Worm (Caenorhabditis elegans) whole organism, young adult: Measurements from ENCODE around the gene fut-4.
A peak's percentile ranks its signal among the peaks of the same experiment; 100 is the strongest.

Experiments used
- B0336.3 ChIP-seq: fragments of 200-800 bp; sonication (Bioruptor generic); IDR thresholded peaks from 2 replicates; pipeline ENCODE4 v1.3.6; 2022; ENCODE audit warnings: missing genetic modification characterization, missing compliant biosample characterization
- C17E4.6 ChIP-seq: fragments of 200-800 bp; sonication (Bioruptor generic); IDR thresholded peaks from 2 replicates; pipeline ENCODE4 v1.3.6; 2022; ENCODE audit warnings: missing genetic modification reagents, missing genetic modification characterization, missing compliant biosample characterization
- F10E7.11 ChIP-seq: sonication (generic microtip); optimal IDR thresholded peaks from 2 replicates; lab custom pipeline; 2017; ENCODE audit warnings: mild to moderate bottlenecking, missing genetic modification characterization, moderate library complexity, missing compliant biosample characterization
- F55B11.4 ChIP-seq: sonication (generic microtip); optimal IDR thresholded peaks from 2 replicates; lab custom pipeline; 2016; ENCODE audit warnings: missing compliant biosample characterization, missing genetic modification characterization, borderline replicate concordance; ENCODE audit not compliant: insufficient read depth
- F57C9.4 ChIP-seq: sonication (generic microtip); optimal IDR thresholded peaks from 2 replicates; lab custom pipeline; 2017; ENCODE audit warnings: mild to moderate bottlenecking, missing genetic modification characterization, missing compliant biosample characterization
- Y95B8A.8 ChIP-seq: fragments of 200-800 bp; sonication (Bioruptor generic); IDR thresholded peaks from 2 replicates; pipeline ENCODE4 v1.3.6; 2022; ENCODE audit warnings: missing genetic modification reagents, missing genetic modification characterization, missing compliant biosample characterization
- ama-1 ChIP-seq, 3 experiments: fragments of 150-350 bp in 1 of 3; sonication (generic microtip) in 2 of 3; optimal IDR thresholded peaks; 2 replicates each; lab custom pipeline; 2014 to 2018; ENCODE audit warnings: missing biosample characterization in 2 of 3, missing genetic modification characterization in 2 of 3, missing genetic modification reagents in 2 of 3
- aptf-2 ChIP-seq: fragments of 200-800 bp; sonication (Bioruptor generic); conservative IDR thresholded peaks from 2 replicates; pipeline ENCODE4 v1.3.6; 2022; ENCODE audit warnings: missing genetic modification reagents, missing genetic modification characterization, missing compliant biosample characterization
- atf-7 ChIP-seq: sonication (generic microtip); optimal IDR thresholded peaks from 2 replicates; lab custom pipeline; 2017; ENCODE audit warnings: mild to moderate bottlenecking, missing genetic modification characterization, missing compliant biosample characterization
- attf-5 ChIP-seq: fragments of 200-800 bp; sonication (Bioruptor generic); optimal IDR thresholded peaks from 2 replicates; lab custom pipeline; 2018; ENCODE audit warnings: mild to moderate bottlenecking, missing genetic modification characterization, missing compliant biosample characterization
- bed-1 ChIP-seq: fragments of 200-800 bp; sonication (Bioruptor generic); IDR thresholded peaks from 2 replicates; pipeline ENCODE4 v1.3.6; 2022; ENCODE audit warnings: missing genetic modification reagents, missing genetic modification characterization, missing compliant biosample characterization
- cebp-1 ChIP-seq, 2 experiments: fragments of 200-800 bp in 1 of 2; sonication (Bioruptor generic) in 1 of 2; sonication (generic microtip) in 1 of 2; IDR thresholded peaks in 1 of 2; optimal IDR thresholded peaks in 1 of 2; 2 replicates each; pipeline versions ENCODE4 v1.3.6 to Lab custom; 2017 to 2022; ENCODE audit warnings: missing compliant biosample characterization in 2 of 2, missing genetic modification characterization in 2 of 2, mild to moderate bottlenecking in 1 of 2, missing genetic modification reagents in 1 of 2, moderate library complexity in 1 of 2
- ceh-79 ChIP-seq: sonication (generic microtip); optimal IDR thresholded peaks from 2 replicates; lab custom pipeline; 2017; ENCODE audit warnings: mild to moderate bottlenecking, missing genetic modification characterization, missing compliant biosample characterization
- egrh-3 ChIP-seq: fragments of 200-800 bp; sonication (Bioruptor generic); IDR thresholded peaks from 2 replicates; pipeline ENCODE4 v1.3.6; 2022; ENCODE audit warnings: missing genetic modification reagents, missing genetic modification characterization, missing compliant biosample characterization
- hmg-1.2 ChIP-seq: fragments of 200-800 bp; sonication (Bioruptor generic); IDR thresholded peaks from 2 replicates; pipeline ENCODE4 v1.3.6; 2022; ENCODE audit warnings: missing genetic modification reagents, missing genetic modification characterization, missing compliant biosample characterization
- hsf-1 ChIP-seq: fragments of 200-800 bp; sonication (Bioruptor generic); IDR thresholded peaks from 2 replicates; pipeline ENCODE4 v1.3.6; 2022; ENCODE audit warnings: missing genetic modification reagents, missing genetic modification characterization, missing compliant biosample characterization
- lin-26 ChIP-seq: fragments of 200-800 bp; sonication (Bioruptor generic); IDR thresholded peaks from 2 replicates; pipeline ENCODE4 v1.3.6; 2022; ENCODE audit warnings: missing genetic modification reagents, missing genetic modification characterization, missing compliant biosample characterization
- lin-40 ChIP-seq: sonication (generic microtip); optimal IDR thresholded peaks from 2 replicates; lab custom pipeline; 2016; ENCODE audit warnings: missing genetic modification characterization, mild to moderate bottlenecking, missing compliant biosample characterization, missing genotype, missing genetic modification reagents
- lin-54 ChIP-seq: fragments of 200-800 bp; sonication (Bioruptor generic); optimal IDR thresholded peaks from 2 replicates; lab custom pipeline; 2018; ENCODE audit warnings: mild to moderate bottlenecking, missing genetic modification characterization, missing compliant biosample characterization
- lsl-1 ChIP-seq: fragments of 200-800 bp; sonication (Bioruptor generic); optimal IDR thresholded peaks from 2 replicates; lab custom pipeline; 2018; ENCODE audit warnings: mild to moderate bottlenecking, missing genetic modification characterization, moderate library complexity, missing compliant biosample characterization
- lsy-27 ChIP-seq: sonication (generic microtip); optimal IDR thresholded peaks from 2 replicates; lab custom pipeline; 2017; ENCODE audit warnings: missing genetic modification characterization, mild to moderate bottlenecking, missing compliant biosample characterization, antibody characterized with exemption, missing genotype, borderline replicate concordance; ENCODE audit not compliant: insufficient read depth
- madf-6 ChIP-seq: fragments of 200-800 bp; sonication (Bioruptor generic); IDR thresholded peaks from 2 replicates; pipeline ENCODE4 v1.3.6; 2022; ENCODE audit warnings: missing genetic modification reagents, missing genetic modification characterization, missing compliant biosample characterization
- mcd-1 ChIP-seq: fragments of 200-800 bp; sonication (Bioruptor generic); IDR thresholded peaks from 2 replicates; pipeline ENCODE4 v1.3.6; 2022; ENCODE audit warnings: missing genetic modification reagents, missing genetic modification characterization, missing compliant biosample characterization
- nhr-80 ChIP-seq: sonication (generic microtip); optimal IDR thresholded peaks from 2 replicates; lab custom pipeline; 2016; ENCODE audit warnings: missing genetic modification characterization, missing compliant biosample characterization
- nhr-90 ChIP-seq: sonication (generic microtip); optimal IDR thresholded peaks from 2 replicates; lab custom pipeline; 2016; ENCODE audit warnings: missing genotype, mild to moderate bottlenecking, missing genetic modification characterization, missing compliant biosample characterization
- pbrm-1 ChIP-seq: fragments of 200-800 bp; sonication (Bioruptor generic); IDR thresholded peaks from 2 replicates; pipeline ENCODE4 v1.3.6; 2022; ENCODE audit warnings: missing genetic modification reagents, missing genetic modification characterization, missing compliant biosample characterization
- repo-1 ChIP-seq: sonication (generic microtip); optimal IDR thresholded peaks from 2 replicates; lab custom pipeline; 2017; ENCODE audit warnings: mild to moderate bottlenecking, missing genetic modification characterization, missing compliant biosample characterization
- snpc-1.1 ChIP-seq: sonication (generic microtip); optimal IDR thresholded peaks from 2 replicates; lab custom pipeline; 2017; ENCODE audit warnings: missing genetic modification characterization, mild to moderate bottlenecking, missing compliant biosample characterization, antibody characterized with exemption, moderate library complexity, missing genotype, missing genetic modification reagents; ENCODE audit not compliant: insufficient read depth
- snpc-1.3 ChIP-seq: sonication (generic microtip); optimal IDR thresholded peaks from 2 replicates; lab custom pipeline; 2017; ENCODE audit warnings: missing genetic modification characterization, mild to moderate bottlenecking, missing compliant biosample characterization, antibody characterized with exemption, moderate library complexity, missing genotype, missing genetic modification reagents; ENCODE audit not compliant: insufficient read depth
- zfh-2 ChIP-seq: fragments of 200-800 bp; sonication (Bioruptor generic); conservative IDR thresholded peaks from 2 replicates; pipeline ENCODE4 v1.3.6; 2022; ENCODE audit warnings: missing genetic modification reagents, missing genetic modification characterization, missing compliant biosample characterization
- ztf-26 ChIP-seq: sonication (generic microtip); optimal IDR thresholded peaks from 2 replicates; lab custom pipeline; 2017; ENCODE audit warnings: missing genetic modification characterization, missing compliant biosample characterization

fut-4 gene

DNA sequence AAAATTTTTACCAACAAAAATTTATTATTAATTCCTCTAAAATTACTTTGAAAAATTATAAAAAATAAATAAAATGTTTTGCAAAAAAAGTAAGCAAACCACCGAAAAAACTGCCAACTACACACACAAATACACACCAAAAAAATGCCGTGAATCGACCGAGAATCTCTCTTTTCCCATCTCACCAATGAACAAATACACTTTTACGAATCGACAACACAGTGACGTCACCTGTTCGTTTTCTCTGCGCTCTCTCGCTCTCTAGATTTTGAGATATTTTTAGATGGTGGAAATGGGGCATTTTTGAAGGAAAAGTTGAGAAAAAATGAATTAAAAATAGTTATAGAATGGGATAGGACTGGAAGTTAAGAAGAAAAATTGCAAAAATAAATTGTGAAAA lies 9.8 kb upstream of the fut-4 start:
- TF ChIP-seq F55B11.4, result no peak
- TF ChIP-seq lin-40 (tag; lab: Kevin White, UChicago), result peak; percentile 19
- TF ChIP-seq atf-7 (tag; lab: Kevin White, UChicago), result peak; percentile 82
- peak; percentile 34 for TF ChIP-seq ama-1 (optimal IDR thresholded peaks at IDR 0.05; lab: Kevin White, UChicago)
- TF ChIP-seq ama-1 (GFP tag; optimal IDR thresholded peaks at IDR 0.05; lab: Kevin White, UChicago), result no peak
- TF ChIP-seq, all 124 proteins: peak for 3

DNA sequence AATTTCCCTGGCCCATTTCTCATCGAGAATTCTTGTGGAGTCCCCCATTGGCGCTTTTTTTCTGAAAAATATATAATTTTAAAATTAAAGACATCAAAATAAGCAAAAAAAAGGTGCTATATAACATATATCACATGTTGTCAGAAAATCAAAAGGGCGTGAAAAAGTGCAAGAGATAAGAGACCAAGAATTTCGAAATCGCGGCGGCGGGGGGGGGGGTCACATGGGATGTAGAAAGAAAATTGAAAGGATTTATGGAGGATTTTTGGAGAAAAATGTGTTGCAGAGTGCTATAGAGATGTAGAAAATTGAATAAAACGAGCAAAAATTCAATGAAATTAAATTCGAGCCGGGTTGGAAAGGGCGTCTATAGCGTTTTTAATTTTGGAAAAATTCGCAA lies 8.8 kb upstream of the fut-4 start, which contains the start of gene K12H6.6:
K12H6.6 (minus strand) TSS at position 61 of the 400 bp plus-strand sequence.
- TF ChIP-seq egrh-3 (GFP tag; lab: Robert Waterston, UW) (peak; percentile 40; the same call in 1 of the 2 replicates), lsy-27 (no peak), attf-5 (GFP tag; lab: Kevin White, UChicago) (peak; percentile 31), nhr-80 (tag; lab: Kevin White, UChicago) (peak; percentile 1), cebp-1 (GFP tag; IDR thresholded peaks at IDR 0.05; lab: Robert Waterston, UW) (peak; percentile 84), cebp-1 (tag; optimal IDR thresholded peaks at IDR 0.05; lab: Kevin White, UChicago) (peak; percentile 93)

DNA sequence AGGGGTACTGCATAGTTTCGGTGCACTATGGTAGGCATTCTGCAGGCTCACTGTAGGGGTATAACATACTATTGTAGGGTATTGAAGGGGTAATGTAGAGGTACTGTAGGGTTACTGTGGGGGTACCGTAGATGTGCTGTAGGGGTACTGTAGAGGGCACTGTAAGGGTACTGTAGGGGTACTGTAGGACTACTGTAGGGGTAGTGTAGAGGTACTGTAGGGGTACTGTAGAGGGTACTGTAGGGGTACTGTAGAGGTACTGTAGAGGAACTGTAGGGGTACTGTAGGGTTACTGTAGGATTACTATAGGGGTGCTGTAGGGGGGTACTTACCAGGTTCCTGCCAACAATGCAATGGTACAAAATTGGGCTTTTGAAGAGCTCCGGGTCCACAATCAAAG lies 7.8 kb upstream of the fut-4 start:
- TF ChIP-seq egrh-3 (GFP tag; lab: Robert Waterston, UW) (no peak), aptf-2 (GFP tag; lab: Robert Waterston, UW) (0 out of 2 replicates have a peak, but pooled peaks have one; percentile 14), Y95B8A.8 (no peak), bed-1 (GFP tag; lab: Robert Waterston, UW) (no peak), pbrm-1 (no peak)

DNA sequence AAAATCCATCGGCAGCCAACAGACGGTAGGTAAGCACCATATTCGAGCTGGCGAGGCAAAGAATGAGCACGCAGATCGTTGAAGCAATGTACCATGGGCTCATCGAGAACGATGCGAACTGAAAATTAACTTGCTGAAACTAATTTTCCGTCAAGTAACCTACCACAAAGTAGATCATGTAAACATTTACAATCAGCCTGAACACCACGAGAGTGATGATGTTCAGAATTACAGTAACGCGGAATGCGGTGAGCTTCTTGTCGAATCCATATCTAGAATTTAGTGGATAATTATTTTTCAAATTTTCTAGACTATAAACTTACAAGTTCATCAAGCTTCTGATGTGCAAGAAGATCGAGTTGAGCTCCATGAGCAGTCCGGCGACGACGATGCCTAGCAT lies 7.1 kb upstream of the fut-4 start:
- no peak for TF ChIP-seq lsl-1
- TF ChIP-seq snpc-1.1, result no peak
- no peak for TF ChIP-seq F10E7.11 (tag; lab: Kevin White, UChicago)
- TF ChIP-seq ceh-79 (tag; lab: Kevin White, UChicago), result no peak
- no peak for TF ChIP-seq F57C9.4 (tag; lab: Kevin White, UChicago)
- TF ChIP-seq hsf-1, result no peak
- TF ChIP-seq madf-6 (GFP tag; lab: Robert Waterston, UW), result no peak
- no peak for TF ChIP-seq nhr-90
- TF ChIP-seq snpc-1.3 (tag; lab: Kevin White, UChicago), result no peak
- TF ChIP-seq C17E4.6 (GFP tag; lab: Robert Waterston, UW), result no peak
- no peak for TF ChIP-seq hmg-1.2 (GFP tag; lab: Robert Waterston, UW)

DNA sequence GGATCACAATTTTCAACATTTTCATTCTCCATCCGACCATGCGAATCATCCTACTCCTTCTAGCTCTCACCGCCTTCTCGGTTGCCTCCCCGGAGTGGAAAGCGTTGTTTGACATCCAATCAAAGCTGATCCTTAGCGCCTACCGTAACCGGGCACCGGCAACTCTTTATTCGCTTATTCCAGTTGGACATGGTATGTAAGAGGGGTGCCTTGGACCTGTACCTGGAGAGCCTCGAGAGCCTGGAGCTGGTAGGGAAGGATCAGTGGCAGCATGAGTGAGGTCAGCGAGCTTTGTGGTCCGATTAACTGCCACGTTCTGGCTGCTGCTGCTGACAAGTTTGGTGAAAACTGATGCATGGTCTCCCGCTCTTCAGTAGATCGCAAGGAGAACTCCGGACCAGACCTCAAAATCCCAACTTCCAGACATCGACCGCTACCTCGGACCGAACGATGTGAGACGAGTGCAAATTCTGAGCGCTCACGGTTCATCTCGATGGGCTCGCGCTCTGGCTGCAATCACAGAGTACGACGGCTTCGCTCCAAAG lies 5.6 kb upstream of the fut-4 start, which contains the start of gene K12H6.8:
K12H6.8 (plus strand) TSS at position 38 of the 545 bp plus-strand sequence.
- 0 out of 2 replicates have a peak, but pooled peaks have one; percentile 37 for TF ChIP-seq egrh-3 (GFP tag; lab: Robert Waterston, UW)
- TF ChIP-seq zfh-2 (GFP tag; lab: Robert Waterston, UW), result peak; percentile 69
- 0 out of 2 replicates have a peak, but pooled peaks have one; percentile 27 for TF ChIP-seq B0336.3 (GFP tag; lab: Robert Waterston, UW)
- 0 out of 2 replicates have a peak, but pooled peaks have one; percentile 40 for TF ChIP-seq mcd-1 (GFP tag; lab: Robert Waterston, UW)
- TF ChIP-seq ztf-26 (tag; lab: Kevin White, UChicago), result no peak
- no peak for TF ChIP-seq lin-54 (GFP tag; lab: Kevin White, UChicago)
- no peak for TF ChIP-seq lin-26
- TF ChIP-seq repo-1 (tag; lab: Kevin White, UChicago), result peak; percentile 17
